Fruit fly (Drosophila melanogaster) whole organism, embryonic: ENCODE measurements around the gene CG33934.

ENCODE experiments used
- Abd-B ChIP-seq: fragments of 200-800 bp; sonication (Bioruptor generic); optimal IDR thresholded peaks from 2 replicates; lab custom pipeline; 2018; ENCODE audit warnings: missing biosample characterization, mild to moderate bottlenecking, missing genetic modification characterization, moderate library complexity
- Blimp-1 ChIP-seq: fragments of 200-800 bp; sonication (Bioruptor generic); optimal IDR thresholded peaks from 3 replicates; lab custom pipeline; 2018; ENCODE audit warnings: missing biosample characterization, missing genetic modification characterization, mild to moderate bottlenecking, moderate library complexity, missing genetic modification reagents
- CG14965 ChIP-seq: fragments of 200-800 bp; sonication (Bioruptor generic); optimal IDR thresholded peaks from 2 replicates; lab custom pipeline; 2016; ENCODE audit warnings: missing biosample characterization, missing genetic modification characterization, borderline replicate concordance
- CG1603 ChIP-seq: fragments of 200-800 bp; sonication (Bioruptor generic); optimal IDR thresholded peaks from 2 replicates; lab custom pipeline; 2019; ENCODE audit warnings: missing biosample characterization, mild to moderate bottlenecking, missing genetic modification characterization, moderate library complexity
- CG16779 ChIP-seq: fragments of 200-800 bp; sonication (Bioruptor generic); IDR thresholded peaks from 2 replicates; pipeline ENCODE4 v1.3.6; 2022; ENCODE audit warnings: missing biosample characterization, missing genetic modification characterization
- CG18262 ChIP-seq: fragments of 200-800 bp; optimal IDR thresholded peaks from 3 replicates; lab custom pipeline; 2019; ENCODE audit warnings: missing biosample characterization, mild to moderate bottlenecking, missing genetic modification characterization, moderate library complexity
- CG2116 ChIP-seq: fragments of 200-800 bp; sonication (Bioruptor generic); optimal IDR thresholded peaks from 3 replicates; lab custom pipeline; 2018; ENCODE audit warnings: missing biosample characterization, mild to moderate bottlenecking, missing genetic modification characterization
- CG2129 ChIP-seq: fragments of 200-800 bp; sonication (Bioruptor generic); IDR thresholded peaks from 2 replicates; pipeline ENCODE4 v1.3.6; 2022; ENCODE audit warnings: missing biosample characterization, missing genetic modification characterization; ENCODE audit not compliant: partially characterized antibody
- CG30020 ChIP-seq: fragments of 200-800 bp; optimal IDR thresholded peaks from 2 replicates; lab custom pipeline; 2019; ENCODE audit warnings: missing biosample characterization, mild to moderate bottlenecking, missing genetic modification characterization, moderate library complexity
- CG4424 ChIP-seq: fragments of 200-800 bp; sonication (Bioruptor generic); optimal IDR thresholded peaks from 3 replicates; lab custom pipeline; 2016; ENCODE audit warnings: missing biosample characterization, missing genetic modification characterization
- CG4617 ChIP-seq: fragments of 200-800 bp; sonication (Bioruptor generic); optimal IDR thresholded peaks from 3 replicates; lab custom pipeline; 2016; ENCODE audit warnings: missing biosample characterization, missing genetic modification characterization, borderline replicate concordance
- CG6254 ChIP-seq: fragments of 200-800 bp; sonication (Bioruptor generic); optimal IDR thresholded peaks from 3 replicates; lab custom pipeline; 2017; ENCODE audit warnings: mild to moderate bottlenecking, missing biosample characterization, missing genetic modification reagents, missing genetic modification characterization
- CG7963 ChIP-seq: fragments of 200-800 bp; sonication (Bioruptor generic); IDR thresholded peaks from 3 replicates; pipeline ENCODE4 v1.3.6; 2022; ENCODE audit warnings: missing biosample characterization, missing genetic modification characterization; ENCODE audit not compliant: partially characterized antibody
- CG9609 ChIP-seq: fragments of 200-800 bp; sonication (Bioruptor generic); optimal IDR thresholded peaks from 3 replicates; lab custom pipeline; 2016; ENCODE audit warnings: missing biosample characterization, missing genetic modification characterization
- Camta ChIP-seq: fragments of 200-800 bp; sonication (Bioruptor generic); optimal IDR thresholded peaks from 2 replicates; lab custom pipeline; 2016; ENCODE audit warnings: missing biosample characterization, missing genetic modification characterization
- Dll ChIP-seq: fragments of 200-800 bp; sonication (Bioruptor generic); IDR thresholded peaks from 4 replicates; pipeline ENCODE4 v1.3.6; 2022; ENCODE audit warnings: missing biosample characterization, missing genetic modification characterization; ENCODE audit not compliant: partially characterized antibody
- Dp ChIP-seq: fragments of 200-800 bp; sonication (Bioruptor generic); optimal IDR thresholded peaks from 2 replicates; lab custom pipeline; 2018; ENCODE audit warnings: missing biosample characterization, mild to moderate bottlenecking, missing genetic modification characterization, moderate library complexity
- E2f2 ChIP-seq: fragments of 200-800 bp; sonication (Bioruptor generic); IDR thresholded peaks from 2 replicates; pipeline ENCODE4 v1.3.6; 2022; ENCODE audit warnings: missing biosample characterization, missing genetic modification characterization
- Ets65A ChIP-seq: fragments of 200-800 bp; sonication (Bioruptor generic); peaks from one replicate; lab custom pipeline; 2016; ENCODE audit warnings: missing biosample characterization, missing genetic modification characterization
- Ets97D ChIP-seq: fragments of 200-800 bp; sonication (Bioruptor generic); optimal IDR thresholded peaks from 3 replicates; lab custom pipeline; 2016; ENCODE audit warnings: missing biosample characterization, missing genetic modification characterization
- Fer3 ChIP-seq: fragments of 200-800 bp; sonication (Bioruptor generic); optimal IDR thresholded peaks from 2 replicates; lab custom pipeline; 2018; ENCODE audit warnings: missing biosample characterization, mild to moderate bottlenecking, missing genetic modification characterization, moderate library complexity
- HmgD ChIP-seq: fragments of 200-800 bp; sonication (Bioruptor generic); optimal IDR thresholded peaks from 3 replicates; lab custom pipeline; 2016; ENCODE audit warnings: missing biosample characterization, missing genetic modification characterization
- Hr39 ChIP-seq: fragments of >200 bp; optimal IDR thresholded peaks from 2 replicates; lab custom pipeline; 2017
- MBD-R2 ChIP-seq: fragments of 200-800 bp; sonication (Bioruptor generic); IDR thresholded peaks from 2 replicates; pipeline ENCODE4 v1.3.6; 2022; ENCODE audit warnings: missing biosample characterization, missing genetic modification characterization
- MESR4 ChIP-seq: fragments of 200-800 bp; sonication (Bioruptor generic); optimal IDR thresholded peaks from 2 replicates; lab custom pipeline; 2018; ENCODE audit warnings: missing biosample characterization, mild to moderate bottlenecking, missing genetic modification characterization, moderate library complexity
- Mad ChIP-seq: fragments of 200-800 bp; sonication (Bioruptor generic); optimal IDR thresholded peaks from 2 replicates; lab custom pipeline; 2016; ENCODE audit warnings: missing biosample characterization, missing genetic modification characterization
- Med ChIP-seq: fragments of 200-800 bp; sonication (Bioruptor generic); peaks from one replicate; lab custom pipeline; 2016; ENCODE audit warnings: missing biosample characterization, missing genetic modification characterization, mild to moderate bottlenecking, inconsistent platforms, moderate library complexity
- NFAT ChIP-seq: fragments of 200-800 bp; sonication (Bioruptor generic); IDR thresholded peaks from 2 replicates; pipeline ENCODE4 v1.3.6; 2022; ENCODE audit warnings: missing biosample characterization, missing genetic modification characterization
- Poxn ChIP-seq: fragments of 200-800 bp; sonication (Bioruptor generic); IDR thresholded peaks from 2 replicates; pipeline ENCODE4 v1.3.6; 2022; ENCODE audit warnings: missing biosample characterization, missing genetic modification characterization
- Rfx ChIP-seq: fragments of 200-800 bp; sonication (Bioruptor generic); IDR thresholded peaks from 2 replicates; pipeline ENCODE4 v1.3.6; 2022; ENCODE audit warnings: missing biosample characterization, missing genetic modification characterization
- Scr ChIP-seq: fragments of 200-800 bp; sonication (Bioruptor generic); IDR thresholded peaks from 2 replicates; pipeline ENCODE4 v1.3.6; 2022; ENCODE audit warnings: missing biosample characterization, missing genetic modification characterization; ENCODE audit not compliant: partially characterized antibody
- Sin3A ChIP-seq: fragments of >200 bp; optimal IDR thresholded peaks from 2 replicates; lab custom pipeline; 2018
- Sox102F ChIP-seq: fragments of 200-800 bp; sonication (Bioruptor generic); optimal IDR thresholded peaks from 2 replicates; lab custom pipeline; 2018; ENCODE audit warnings: missing biosample characterization, mild to moderate bottlenecking, missing genetic modification characterization, moderate library complexity
- Spps ChIP-seq: fragments of 200-800 bp; sonication (Bioruptor generic); optimal IDR thresholded peaks from 2 replicates; lab custom pipeline; 2018; ENCODE audit warnings: missing biosample characterization, mild to moderate bottlenecking, missing genetic modification characterization
- amos ChIP-seq: fragments of 200-800 bp; sonication (Bioruptor generic); IDR thresholded peaks from 2 replicates; pipeline ENCODE4 v1.3.6; 2022; ENCODE audit warnings: missing biosample characterization, missing genetic modification characterization; ENCODE audit not compliant: partially characterized antibody
- bbx ChIP-seq: fragments of 200-800 bp; sonication (Bioruptor generic); IDR thresholded peaks from 2 replicates; pipeline ENCODE4 v1.3.6; 2022; ENCODE audit warnings: missing biosample characterization, missing genetic modification characterization; ENCODE audit not compliant: partially characterized antibody
- chinmo ChIP-seq: fragments of 200-800 bp; sonication (Bioruptor generic); IDR thresholded peaks from 4 replicates; pipeline ENCODE4 v1.3.6; 2022; ENCODE audit warnings: missing biosample characterization, missing genetic modification characterization; ENCODE audit not compliant: partially characterized antibody
- ci ChIP-seq: fragments of 200-800 bp; sonication (Bioruptor generic); IDR thresholded peaks from 3 replicates; pipeline ENCODE4 v1.3.6; 2022; ENCODE audit warnings: missing biosample characterization, missing genetic modification characterization
- dati ChIP-seq: fragments of 200-800 bp; sonication (Bioruptor generic); IDR thresholded peaks from 2 replicates; pipeline ENCODE4 v1.3.6; 2022; ENCODE audit warnings: missing biosample characterization, missing genetic modification characterization
- gem ChIP-seq: fragments of 200-800 bp; sonication (Bioruptor generic); optimal IDR thresholded peaks from 2 replicates; lab custom pipeline; 2019; ENCODE audit warnings: missing biosample characterization, mild to moderate bottlenecking, missing genetic modification characterization, moderate library complexity
- gro ChIP-seq: fragments of 200-800 bp; sonication (Bioruptor generic); optimal IDR thresholded peaks from 2 replicates; lab custom pipeline; 2016; ENCODE audit warnings: missing biosample characterization, missing genetic modification characterization
- hb ChIP-seq: fragments of 200-800 bp; sonication (Bioruptor generic); IDR thresholded peaks from 3 replicates; pipeline ENCODE4 v1.3.6; 2022; ENCODE audit warnings: missing biosample characterization, missing genetic modification characterization; ENCODE audit not compliant: partially characterized antibody
- mam ChIP-seq: fragments of 200-800 bp; sonication (Bioruptor generic); optimal IDR thresholded peaks from 3 replicates; lab custom pipeline; 2016; ENCODE audit warnings: missing biosample characterization, missing genetic modification characterization
- nom ChIP-seq: fragments of 200-800 bp; sonication (Bioruptor generic); optimal IDR thresholded peaks from 2 replicates; lab custom pipeline; 2017; ENCODE audit warnings: missing biosample characterization, missing genetic modification characterization, mild to moderate bottlenecking, moderate library complexity, missing genetic modification reagents
- pnt ChIP-seq: fragments of 200-800 bp; sonication (Bioruptor generic); optimal IDR thresholded peaks from 3 replicates; lab custom pipeline; 2016; ENCODE audit warnings: missing biosample characterization, missing genetic modification characterization
- pzg ChIP-seq: fragments of 200-800 bp; sonication (Bioruptor generic); optimal IDR thresholded peaks from 3 replicates; lab custom pipeline; 2018; ENCODE audit warnings: missing biosample characterization, mild to moderate bottlenecking, missing genetic modification characterization, moderate library complexity
- toy ChIP-seq: fragments of 200-800 bp; sonication (Bioruptor generic); IDR thresholded peaks from 2 replicates; pipeline ENCODE4 v1.3.6; 2022; ENCODE audit warnings: missing biosample characterization, missing genetic modification characterization
- vnd ChIP-seq: fragments of 200-800 bp; sonication (Bioruptor generic); IDR thresholded peaks from 3 replicates; pipeline ENCODE4 v1.3.6; 2022; ENCODE audit warnings: missing biosample characterization, missing genetic modification characterization; ENCODE audit not compliant: partially characterized antibody

The CG33934 gene

dm6 chr3R:20021152-20021769 is 21.3 kb upstream of the CG33934 start, which contains the start of the genes PIG-L and psidin (continued):
- TF ChIP-seq vnd (GFP tag; lab: Robert Waterston, UW) (peak; percentile 96), Camta (GFP tag; lab: Kevin White, UChicago) (peak; percentile 77), CG7963 (GFP tag; lab: Robert Waterston, UW) (peak; percentile 81), toy (GFP tag; lab: Robert Waterston, UW) (0 out of 2 replicates have a peak, but pooled peaks have one; percentile 37), pnt (GFP tag; lab: Kevin White, UChicago) (peak; percentile 54), Med (GFP tag; lab: Kevin White, UChicago) (peak; percentile 96), CG16779 (GFP tag; lab: Robert Waterston, UW) (no peak), gem (tag; lab: Kevin White, UChicago) (peak; percentile 93), CG2116 (peak; percentile 68), CG30020 (peak; percentile 73), CG2129 (GFP tag; lab: Robert Waterston, UW) (peak; percentile 93), Spps (peak; percentile 5), ci (GFP tag; lab: Robert Waterston, UW) (peak; percentile 66), CG14965 (GFP tag; lab: Kevin White, UChicago) (no peak), hb (GFP tag; lab: Robert Waterston, UW) (peak; percentile 91), HmgD (GFP tag; lab: Kevin White, UChicago) (no peak), Poxn (no peak), dati (GFP tag; lab: Robert Waterston, UW) (0 out of 2 replicates have a peak, but pooled peaks have one; percentile 33), Blimp-1 (no peak), CG4617 (GFP tag; lab: Kevin White, UChicago) (peak; percentile 61)

dm6 chr3R:20027841-20028240 is 14.7 kb upstream of the CG33934 start, which contains the start of the genes CG4424 and CG4854:
TSS of gene CG4424 (minus strand) at chr3R:20028040.
TSS of gene CG4854 (plus strand) at chr3R:20028058.
- no peak for TF ChIP-seq chinmo (GFP tag; lab: Robert Waterston, UW)
- TF ChIP-seq Rfx (GFP tag; lab: Robert Waterston, UW), result no peak
- no peak for TF ChIP-seq CG18262 (tag; lab: Kevin White, UChicago)
- TF ChIP-seq Ets97D (GFP tag; lab: Kevin White, UChicago), result peak; percentile 11
- peak; percentile 17 for TF ChIP-seq CG30020
- TF ChIP-seq nom (GFP tag; lab: Kevin White, UChicago), result no peak
- no peak for TF ChIP-seq Fer3 (tag; lab: Kevin White, UChicago)
- TF ChIP-seq Med (GFP tag; lab: Kevin White, UChicago), result peak; percentile 14
- TF ChIP-seq Mad (GFP tag; lab: Kevin White, UChicago), result no peak
- TF ChIP-seq NFAT (GFP tag; lab: Robert Waterston, UW), result no peak
- no peak for TF ChIP-seq CG2129 (GFP tag; lab: Robert Waterston, UW)
- TF ChIP-seq Scr, result peak; percentile 34; the same call in 1 of the 2 replicates
- TF ChIP-seq gro (GFP tag; lab: Kevin White, UChicago), result no peak
- TF ChIP-seq ci (GFP tag; lab: Robert Waterston, UW), result 0 out of 3 replicates have a peak, but pooled peaks have one; percentile 21
- no peak for TF ChIP-seq CG1603 (tag; lab: Kevin White, UChicago)
- no peak for TF ChIP-seq Hr39 (lab: Kevin White, UChicago)
- no peak for TF ChIP-seq Sox102F (GFP tag; lab: Kevin White, UChicago)
- TF ChIP-seq Dp (GFP tag; lab: Kevin White, UChicago), result peak; percentile 42
- peak; percentile 58 for TF ChIP-seq E2f2 (GFP tag; lab: Robert Waterston, UW)
- TF ChIP-seq CG6254 (GFP tag; lab: Kevin White, UChicago), result peak; percentile 89
- no peak for TF ChIP-seq mam (GFP tag; lab: Kevin White, UChicago)
- peak; percentile 46 for TF ChIP-seq MESR4 (GFP tag; lab: Kevin White, UChicago)
- TF ChIP-seq Abd-B, result peak; percentile 53
- peak; percentile 49; the same call in 2 of the 4 replicates for TF ChIP-seq Dll (GFP tag; lab: Robert Waterston, UW)
- peak; percentile 22 for TF ChIP-seq Sin3A (lab: Kevin White, UChicago)
- peak; percentile 51; the same call in 1 of the 2 replicates for TF ChIP-seq amos (GFP tag; lab: Robert Waterston, UW)
- TF ChIP-seq pzg (GFP tag; lab: Kevin White, UChicago), result peak; percentile 52
- peak; percentile 96 for TF ChIP-seq MBD-R2
- no peak for TF ChIP-seq Ets65A (GFP tag; lab: Kevin White, UChicago)
- TF ChIP-seq CG4424, result no peak
- peak; percentile 43; the same call in 1 of the 2 replicates for TF ChIP-seq bbx
- no peak for TF ChIP-seq CG9609 (GFP tag; lab: Kevin White, UChicago)
